Fruit fly (Drosophila melanogaster) whole organism, prepupa: Measurements from ENCODE around the gene Ir93a.

Experiments used
- CG3032 ChIP-seq: fragments of 200-800 bp; optimal IDR thresholded peaks from 2 replicates; lab custom pipeline; 2019; ENCODE audit warnings: missing biosample characterization, mild to moderate bottlenecking, missing genetic modification characterization, moderate library complexity
- CG32006 ChIP-seq: fragments of 200-800 bp; sonication (Bioruptor generic); optimal IDR thresholded peaks from 3 replicates; lab custom pipeline; 2017; ENCODE audit warnings: missing biosample characterization, mild to moderate bottlenecking, missing genetic modification characterization
- CG34406 ChIP-seq: fragments of 200-800 bp; sonication (Bioruptor generic); optimal IDR thresholded peaks from 3 replicates; lab custom pipeline; 2016; ENCODE audit warnings: missing biosample characterization, missing genetic modification characterization
- CG6808 ChIP-seq: fragments of 200-800 bp; sonication (Bioruptor generic); optimal IDR thresholded peaks from 3 replicates; lab custom pipeline; 2017; ENCODE audit warnings: missing biosample characterization, missing genetic modification characterization, mild to moderate bottlenecking, moderate library complexity, missing genetic modification reagents
- CG8119 ChIP-seq: fragments of 200-800 bp; sonication (Bioruptor generic); IDR thresholded peaks from 3 replicates; pipeline ENCODE4 v1.3.6; 2022; ENCODE audit warnings: missing biosample characterization, missing genetic modification characterization
- Eip93F ChIP-seq: fragments of 200-800 bp; sonication (Bioruptor generic); optimal IDR thresholded peaks from 2 replicates; lab custom pipeline; 2016; ENCODE audit warnings: missing biosample characterization, mild to moderate bottlenecking, missing genetic modification characterization
- Ets96B ChIP-seq: fragments of 200-800 bp; optimal IDR thresholded peaks from 2 replicates; lab custom pipeline; 2019; ENCODE audit warnings: missing biosample characterization, mild to moderate bottlenecking, missing genetic modification characterization, moderate library complexity
- Met ChIP-seq: fragments of 200-800 bp; sonication (Bioruptor generic); optimal IDR thresholded peaks from 3 replicates; lab custom pipeline; 2016; ENCODE audit warnings: missing biosample characterization, missing genetic modification characterization
- Sox102F ChIP-seq: fragments of 200-800 bp; sonication (Bioruptor generic); optimal IDR thresholded peaks from 2 replicates; lab custom pipeline; 2016; ENCODE audit warnings: missing biosample characterization, mild to moderate bottlenecking, missing genetic modification characterization
- esn ChIP-seq: fragments of 200-800 bp; sonication (Bioruptor generic); optimal IDR thresholded peaks from 2 replicates; lab custom pipeline; 2016; ENCODE audit warnings: missing biosample characterization, mild to moderate bottlenecking, missing genetic modification characterization, moderate library complexity
- ss ChIP-seq, 2 experiments: fragments of 200-800 bp; sonication (Bioruptor generic); optimal IDR thresholded peaks; 2 replicates in 1 of 2; 3 replicates in 1 of 2; lab custom pipeline; 2017 to 2018; ENCODE audit warnings: mild to moderate bottlenecking in 2 of 2, missing biosample characterization in 2 of 2, missing genetic modification characterization in 2 of 2, moderate library complexity in 1 of 2

dm6 chr3R:20829416-20830131, 30.2 kb downstream of the Ir93a start:
- no peak for TF ChIP-seq Ets96B (tag; lab: Kevin White, UChicago)
- peak; percentile 5 for TF ChIP-seq Met (GFP tag; lab: Kevin White, UChicago)
- no peak for TF ChIP-seq Eip93F
- TF ChIP-seq CG8119, result no peak
- no peak for TF ChIP-seq ss (GFP tag; optimal IDR thresholded peaks at IDR 0.05; lab: Kevin White, UChicago)
- no peak for TF ChIP-seq Sox102F (GFP tag; lab: Kevin White, UChicago)
- TF ChIP-seq CG32006 (GFP tag; lab: Kevin White, UChicago), result peak; percentile 69
- TF ChIP-seq CG3032 (tag; lab: Kevin White, UChicago), result no peak
- TF ChIP-seq CG6808 (GFP tag; lab: Kevin White, UChicago), result no peak
- TF ChIP-seq CG34406, result peak; percentile 15
- no peak for TF ChIP-seq esn (GFP tag; lab: Kevin White, UChicago)
